Fruit fly (Drosophila melanogaster) S2 (cell line): ENCODE data around the gene galene.
"Not testable (repeated sequence)": the region's sequence is repeated elsewhere in the genome, so short reads cannot be mapped to it uniquely, and the experiment has no call there.

Source experiments
- CG8478 ChIP-seq: fragments of >200 bp; optimal IDR thresholded peaks from 2 replicates; lab custom pipeline; 2018
- CTCF ChIP-seq, 2 experiments: fragments of >200 bp; optimal IDR thresholded peaks; 2 replicates each; lab custom pipeline; 2018

The galene gene

DNA sequence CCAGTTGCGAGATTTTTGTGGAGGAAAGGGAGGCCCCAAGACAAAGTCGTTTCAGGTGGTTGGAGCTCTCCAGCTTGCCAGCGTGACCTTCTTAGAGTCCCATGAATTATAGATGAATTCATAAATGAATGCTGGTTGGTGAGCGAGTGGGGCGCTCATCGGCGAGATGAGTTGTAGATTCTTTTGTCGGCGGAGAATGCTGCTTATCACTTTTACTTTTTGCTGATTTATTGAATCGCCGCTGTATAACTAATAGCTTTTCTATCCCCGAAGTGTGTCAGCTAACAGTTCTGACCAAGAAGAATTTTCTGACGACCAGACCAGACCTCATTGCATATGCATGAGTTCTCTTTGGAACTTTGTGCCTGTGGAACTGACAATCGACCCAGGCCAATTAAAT is 23.4 kb upstream of the galene start:
- TF ChIP-seq CG8478 (no peak), CTCF (optimal IDR thresholded peaks at IDR 0.05; lab: Kevin White, UChicago) (no peak)

- TF ChIP-seq CG8478 (no peak), CTCF (optimal IDR thresholded peaks at IDR 0.05; lab: Kevin White, UChicago) (no peak)
Measured at dm6 chr3L:1212571-1212970, 23.0 kb upstream of the galene start, which contains the start of gene LysE. LysE (plus strand) TSS chr3L:1212827.

dm6 chr3L:1216460-1216859 is 19.1 kb upstream of the galene start:
- TF ChIP-seq CTCF (optimal IDR thresholded peaks at IDR 0.05; lab: Kevin White, UChicago) (no peak), CG8478 (no peak)

- no peak for TF ChIP-seq CG8478
- TF ChIP-seq CTCF (optimal IDR thresholded peaks at IDR 0.05; lab: Kevin White, UChicago), result no peak
Measured at dm6 chr3L:1218596-1218995, 16.9 kb upstream of the galene start, which contains the start of gene LysP. LysP (minus strand) TSS chr3L:1218696.

DNA sequence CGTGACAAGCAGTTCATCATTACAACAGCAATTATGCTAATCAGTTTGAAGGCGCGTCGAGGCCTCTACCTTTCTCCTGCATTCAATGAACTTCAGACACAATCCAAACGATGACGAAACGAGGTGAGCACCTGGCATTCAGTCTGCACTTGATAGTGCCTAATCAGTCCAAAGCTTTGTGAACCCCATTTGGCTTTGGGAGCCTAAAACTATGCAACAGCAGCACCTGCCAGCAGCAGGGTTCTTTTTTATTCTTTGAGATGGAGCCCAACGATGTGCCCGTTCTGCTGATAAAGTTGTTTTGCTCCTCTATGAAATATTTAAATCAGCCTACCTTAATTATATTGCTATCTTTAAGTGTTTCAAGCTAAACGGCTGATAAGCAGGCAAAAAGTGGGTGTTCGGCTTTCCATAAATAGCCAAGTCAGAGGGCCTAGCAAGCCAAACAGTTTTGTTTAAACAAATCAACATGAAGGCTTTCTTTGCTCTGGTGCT is 8.2 kb upstream of the galene start, which contains the start of gene LysS:
Gene LysS (plus strand): TSS at position 445 of the 495 bp plus-strand sequence.
- TF ChIP-seq CTCF (optimal IDR thresholded peaks at IDR 0.05; lab: Kevin White, UChicago) (no peak), CG8478 (no peak)

DNA sequence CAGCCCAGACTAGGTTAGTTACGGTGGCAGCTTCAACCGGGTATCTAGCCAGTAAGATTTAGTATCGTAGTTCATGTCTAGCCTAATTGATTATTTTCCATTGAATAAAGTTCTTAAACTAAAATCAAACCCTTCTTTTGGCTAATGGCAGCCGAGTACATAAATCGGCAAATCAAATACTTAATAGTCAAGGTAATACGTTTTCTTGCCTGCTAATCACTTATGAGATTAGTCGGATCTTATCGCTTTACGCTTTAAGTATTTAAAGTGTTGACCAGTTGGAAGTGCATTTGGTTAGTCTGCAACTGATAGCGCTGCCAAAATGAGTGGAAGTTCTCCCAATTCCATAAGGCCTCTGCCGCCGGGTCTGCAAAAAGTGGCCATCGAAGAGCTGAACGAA is 2.9 kb upstream of the galene start, which contains the start of gene CG33965:
Gene CG33965 (plus strand): TSS at position 301 of the 400 bp plus-strand sequence.
- TF ChIP-seq CTCF (optimal IDR thresholded peaks at IDR 0.05; lab: Kevin White, UChicago) (no peak), CG8478 (no peak)

- no peak for TF ChIP-seq CG8478
- no peak for TF ChIP-seq CTCF (optimal IDR thresholded peaks at IDR 0.05; lab: Kevin White, UChicago)
Measured at dm6 chr3L:1233830-1234229, 1.7 kb upstream of the galene start, which contains the start of gene CG33966. CG33966 (plus strand) TSS chr3L:1234130.

- TF ChIP-seq CG8478 (no peak), CTCF (optimal IDR thresholded peaks at IDR 0.05; lab: Kevin White, UChicago) (no peak)
Measured at dm6 chr3L:1238219-1238618, 2.7 kb downstream of the galene start, which contains the start of gene CG9192. CG9192 (minus strand) TSS chr3L:1238319.

dm6 chr3L:1245810-1246209 is 10.3 kb downstream of the galene start, which contains the start of gene Klp61F:
Klp61F (minus strand) TSS chr3L:1245910.
- TF ChIP-seq CTCF (optimal IDR thresholded peaks at IDR 0.05; lab: Kevin White, UChicago); CG8478: not testable (repeated sequence)

- not testable (repeated sequence) for TF ChIP-seq CTCF (optimal IDR thresholded peaks at IDR 0.05; lab: Kevin White, UChicago); CG8478
Measured at dm6 chr3L:1246823-1247222, 11.3 kb downstream of the galene start, which contains the start of gene CG32318. CG32318 (minus strand) TSS chr3L:1246923.

- no peak for TF ChIP-seq CG8478
- peak; percentile 8 to 30 for TF ChIP-seq CTCF (optimal IDR thresholded peaks at IDR 0.05; lab: Kevin White, UChicago)
Measured at dm6 chr3L:1247627-1248295, 12.2 kb downstream of the galene start, which contains the start of the genes Psf1 and Sac1. Psf1 (minus strand) TSS chr3L:1247677. Sac1 (plus strand) TSS chr3L:1247817.

- TF ChIP-seq CG8478 (no peak), CTCF (optimal IDR thresholded peaks at IDR 0.05; lab: Kevin White, UChicago) (no peak)
Measured at dm6 chr3L:1250396-1250795, 14.9 kb downstream of the galene start, which contains the start of gene Bfc. Bfc (plus strand) TSS chr3L:1250696.

dm6 chr3L:1251712-1252111 is 16.2 kb downstream of the galene start, which contains the start of the genes CG9130 and CG9133:
CG9130 (plus strand) TSS chr3L:1252012.
CG9133 (plus strand) TSS chr3L:1252012.
- TF ChIP-seq CG8478 (no peak), CTCF (optimal IDR thresholded peaks at IDR 0.05; lab: Kevin White, UChicago) (no peak)

- no peak for TF ChIP-seq CG8478
- no peak for TF ChIP-seq CTCF (optimal IDR thresholded peaks at IDR 0.05; lab: Kevin White, UChicago)
Measured at dm6 chr3L:1256061-1256780, 20.7 kb downstream of the galene start, which contains the start of gene tfc. tfc (plus strand) TSS chr3L:1256449.

- TF ChIP-seq CTCF (optimal IDR thresholded peaks at IDR 0.05; lab: Kevin White, UChicago), result no peak
- no peak for TF ChIP-seq CG8478
Measured at dm6 chr3L:1258547-1258946, 23.0 kb downstream of the galene start.
